Worm (Caenorhabditis elegans): ENCODE results near the gene dpy-6.

dpy-6 gene

DNA sequence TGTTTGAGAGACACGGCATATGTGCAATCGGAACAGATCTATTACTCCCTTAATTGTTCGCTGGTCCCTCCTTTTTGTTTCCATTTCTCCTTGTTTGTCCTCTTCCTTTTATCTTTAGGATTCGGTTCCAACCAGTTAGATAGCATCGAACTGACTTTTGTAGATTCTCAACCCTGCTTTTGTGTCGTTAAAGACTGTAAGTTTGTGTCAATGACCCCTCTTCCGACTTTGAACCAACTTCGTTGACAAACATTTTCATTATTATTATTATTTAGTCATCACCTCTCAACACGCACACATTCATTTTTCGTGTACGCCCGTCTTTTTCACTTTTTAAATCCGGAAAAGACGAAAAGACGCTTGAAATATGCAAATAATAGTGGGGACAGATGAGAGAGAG, 9.3 kb downstream of the dpy-6 start, which contains the start of gene F16F9.1:
Gene F16F9.1 (plus strand): TSS at position 301 of the 400 bp plus-strand sequence.
- TF ChIP-seq sea-1 (GFP tag; conservative IDR thresholded peaks at IDR 0.05), result no peak
- no peak for TF ChIP-seq hmg-4 (GFP tag; optimal IDR thresholded peaks at IDR 0.05)
- no peak for TF ChIP-seq flt-1 (GFP tag; IDR thresholded peaks at IDR 0.05)
- no peak for TF ChIP-seq B0310.2 (tag; optimal IDR thresholded peaks at IDR 0.05)
- TF ChIP-seq F13C5.2 (tag; optimal IDR thresholded peaks at IDR 0.05), result no peak
- no peak for TF ChIP-seq ama-1 (optimal IDR thresholded peaks at IDR 0.05)
- TF ChIP-seq tbx-11 (GFP tag; IDR thresholded peaks at IDR 0.05), result no peak
- no peak for TF ChIP-seq tra-4 (tag; optimal IDR thresholded peaks at IDR 0.05)
- TF ChIP-seq hnd-1 (tag; optimal IDR thresholded peaks at IDR 0.05), result no peak

- TF ChIP-seq ets-7 (tag; optimal IDR thresholded peaks at IDR 0.05) (no peak), F13C5.2 (tag; optimal IDR thresholded peaks at IDR 0.05) (no peak), B0310.2 (tag; optimal IDR thresholded peaks at IDR 0.05) (no peak), tbx-37 (GFP tag; conservative IDR thresholded peaks at IDR 0.05) (no peak), aly-1 (tag; optimal IDR thresholded peaks at IDR 0.05) (no peak), scrt-1 (GFP tag; IDR thresholded peaks at IDR 0.05) (no peak), ceh-13 (GFP tag; optimal IDR thresholded peaks at IDR 0.05) (no peak), pes-1 (GFP tag; IDR thresholded peaks at IDR 0.05) (no peak), ama-1 (optimal IDR thresholded peaks at IDR 0.05) (no peak), tbx-11 (GFP tag; IDR thresholded peaks at IDR 0.05) (no peak)
Measured at ce11 chrX:8444922-8445321, 10.5 kb downstream of the dpy-6 start.

- TF ChIP-seq pes-1 (GFP tag; IDR thresholded peaks at IDR 0.05) (no peak), flt-1 (GFP tag; IDR thresholded peaks at IDR 0.05) (no peak), tbx-37 (GFP tag; conservative IDR thresholded peaks at IDR 0.05) (no peak)
Measured at ce11 chrX:8440001-8440735, 15.3 kb downstream of the dpy-6 start.

- TF ChIP-seq ama-1 (optimal IDR thresholded peaks at IDR 0.05) (no peak), aly-1 (tag; optimal IDR thresholded peaks at IDR 0.05) (no peak), tbx-11 (GFP tag; IDR thresholded peaks at IDR 0.05) (no peak), hmg-4 (GFP tag; optimal IDR thresholded peaks at IDR 0.05) (no peak), ceh-13 (GFP tag; optimal IDR thresholded peaks at IDR 0.05) (no peak), sea-1 (GFP tag; conservative IDR thresholded peaks at IDR 0.05) (no peak), tra-4 (tag; optimal IDR thresholded peaks at IDR 0.05) (no peak), hnd-1 (tag; optimal IDR thresholded peaks at IDR 0.05) (no peak), scrt-1 (GFP tag; IDR thresholded peaks at IDR 0.05) (no peak), F13C5.2 (tag; optimal IDR thresholded peaks at IDR 0.05) (no peak)
Measured at ce11 chrX:8438756-8439155, 16.7 kb downstream of the dpy-6 start.

- TF ChIP-seq ets-7 (tag; optimal IDR thresholded peaks at IDR 0.05), result no peak
- TF ChIP-seq B0310.2 (tag; optimal IDR thresholded peaks at IDR 0.05), result no peak
- TF ChIP-seq F13C5.2 (tag; optimal IDR thresholded peaks at IDR 0.05), result no peak
- no peak for TF ChIP-seq sea-1 (GFP tag; conservative IDR thresholded peaks at IDR 0.05)
- no peak for TF ChIP-seq aly-1 (tag; optimal IDR thresholded peaks at IDR 0.05)
- TF ChIP-seq hmg-4 (GFP tag; optimal IDR thresholded peaks at IDR 0.05), result no peak
- TF ChIP-seq hnd-1 (tag; optimal IDR thresholded peaks at IDR 0.05), result no peak
- no peak for TF ChIP-seq scrt-1 (GFP tag; IDR thresholded peaks at IDR 0.05)
- TF ChIP-seq ceh-13 (GFP tag; optimal IDR thresholded peaks at IDR 0.05), result no peak
- no peak for TF ChIP-seq flt-1 (GFP tag; IDR thresholded peaks at IDR 0.05)
- TF ChIP-seq ceh-36 (tag; optimal IDR thresholded peaks at IDR 0.05), result no peak
- no peak for TF ChIP-seq hmbx-1 (tag; optimal IDR thresholded peaks at IDR 0.05)
- TF ChIP-seq pes-1 (GFP tag; IDR thresholded peaks at IDR 0.05), result no peak
- no peak for TF ChIP-seq ama-1 (optimal IDR thresholded peaks at IDR 0.05)
- no peak for TF ChIP-seq tbx-11 (GFP tag; IDR thresholded peaks at IDR 0.05)
- no peak for TF ChIP-seq tra-4 (tag; optimal IDR thresholded peaks at IDR 0.05)
Measured at ce11 chrX:8432361-8432760, 23.1 kb downstream of the dpy-6 start, which contains the start of gene kin-9. kin-9 (plus strand) TSS chrX:8432661.

DNA sequence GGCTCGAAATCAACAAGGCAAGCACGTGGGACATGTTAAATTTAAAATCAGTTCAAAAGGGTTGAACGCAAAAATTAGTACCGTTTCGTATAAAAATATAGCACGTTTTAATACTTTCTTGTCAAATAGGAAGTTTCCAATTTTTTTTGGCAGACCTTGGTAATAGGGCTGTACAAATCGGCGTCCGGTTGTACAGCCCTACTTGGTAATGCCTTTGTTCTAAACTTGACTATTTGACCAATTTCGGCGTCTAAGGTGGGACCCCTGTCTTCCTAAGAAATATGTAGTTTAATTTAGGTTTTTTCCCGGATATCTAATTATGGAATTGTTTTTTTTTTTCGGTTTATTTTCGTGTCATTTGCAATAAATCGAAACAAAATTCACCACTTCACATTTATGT, 25.9 kb downstream of the dpy-6 start:
- TF ChIP-seq ceh-13 (GFP tag; optimal IDR thresholded peaks at IDR 0.05) (no peak), sea-1 (GFP tag; conservative IDR thresholded peaks at IDR 0.05) (no peak), ama-1 (optimal IDR thresholded peaks at IDR 0.05) (no peak), scrt-1 (GFP tag; IDR thresholded peaks at IDR 0.05) (no peak), flt-1 (GFP tag; IDR thresholded peaks at IDR 0.05) (no peak), hmg-4 (GFP tag; optimal IDR thresholded peaks at IDR 0.05) (no peak), B0310.2 (tag; optimal IDR thresholded peaks at IDR 0.05) (no peak), hnd-1 (tag; optimal IDR thresholded peaks at IDR 0.05) (no peak), pes-1 (GFP tag; IDR thresholded peaks at IDR 0.05) (no peak), hmbx-1 (tag; optimal IDR thresholded peaks at IDR 0.05) (no peak), ets-7 (tag; optimal IDR thresholded peaks at IDR 0.05) (no peak), F13C5.2 (tag; optimal IDR thresholded peaks at IDR 0.05) (no peak), aly-1 (tag; optimal IDR thresholded peaks at IDR 0.05) (no peak), tbx-37 (GFP tag; conservative IDR thresholded peaks at IDR 0.05) (no peak), tbx-11 (GFP tag; IDR thresholded peaks at IDR 0.05) (no peak)

DNA sequence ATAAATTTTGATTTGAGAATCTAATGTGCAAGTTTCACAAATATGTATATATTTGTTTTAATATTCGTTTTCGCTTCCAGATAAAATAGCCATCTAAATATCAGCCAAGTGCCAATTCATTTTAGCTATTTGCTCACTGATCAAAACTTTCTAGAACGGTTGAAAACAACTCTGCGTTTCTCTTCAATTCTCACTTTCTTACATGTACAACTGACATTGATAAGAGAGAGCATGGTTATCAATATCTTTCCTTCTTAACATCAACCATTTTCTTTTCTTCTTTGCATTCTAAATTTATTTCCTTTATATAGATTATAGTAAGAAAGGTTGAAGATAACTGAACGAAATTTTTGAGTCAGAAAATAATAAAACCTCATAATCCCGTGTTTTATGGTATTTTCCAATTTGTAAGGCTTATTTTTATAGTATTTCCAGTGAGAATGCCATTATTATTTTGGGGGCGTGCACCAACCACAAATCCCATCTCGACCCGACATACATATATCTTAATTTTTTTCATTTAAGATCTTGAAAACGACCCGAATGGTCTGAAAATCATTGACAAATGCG, 27.0 kb downstream of the dpy-6 start, which contains the start of gene F08F1.3:
Gene F08F1.3 (plus strand): TSS at position 520 of the 570 bp plus-strand sequence.
- no peak for TF ChIP-seq flt-1 (GFP tag; IDR thresholded peaks at IDR 0.05)
- TF ChIP-seq ceh-13 (GFP tag; optimal IDR thresholded peaks at IDR 0.05), result no peak
- no peak for TF ChIP-seq tbx-11 (GFP tag; IDR thresholded peaks at IDR 0.05)
- TF ChIP-seq tra-4 (tag; optimal IDR thresholded peaks at IDR 0.05), result no peak
- TF ChIP-seq tbx-37 (GFP tag; conservative IDR thresholded peaks at IDR 0.05), result no peak
- no peak for TF ChIP-seq aly-1 (tag; optimal IDR thresholded peaks at IDR 0.05)
- TF ChIP-seq B0310.2 (tag; optimal IDR thresholded peaks at IDR 0.05), result no peak
- TF ChIP-seq ets-7 (tag; optimal IDR thresholded peaks at IDR 0.05), result no peak
- TF ChIP-seq ceh-36 (tag; optimal IDR thresholded peaks at IDR 0.05), result no peak
- TF ChIP-seq sea-1 (GFP tag; conservative IDR thresholded peaks at IDR 0.05), result no peak

Data from whole organism, early embryonic.